Fruit fly (Drosophila melanogaster): ENCODE data around the gene CG42327.
A peak's percentile ranks its signal among the peaks of the same experiment; 100 is the strongest.

The CG42327 gene

dm6 chr3R:11619709-11620409, 36.1 kb upstream of the CG42327 start, which contains the start of the genes Jupiter and CG14710 (continued):
- TF ChIP-seq Ets96B (tag; optimal IDR thresholded peaks at IDR 0.05) (peak; percentile 19), topi (GFP tag; optimal IDR thresholded peaks at IDR 0.05) (peak; percentile 36), CG8632 (GFP tag; optimal IDR thresholded peaks at IDR 0.05) (no peak), CG11902 (GFP tag; optimal IDR thresholded peaks at IDR 0.05) (peak; percentile 22), Eip93F (GFP tag; optimal IDR thresholded peaks at IDR 0.05) (no peak), Lpt (GFP tag; optimal IDR thresholded peaks at IDR 0.05) (no peak), CG16779 (tag; optimal IDR thresholded peaks at IDR 0.05) (no peak), salr (GFP tag; optimal IDR thresholded peaks at IDR 0.05) (peak in 1 of 2 experiments; percentile 16), CG8319 (GFP tag; optimal IDR thresholded peaks at IDR 0.05) (no peak), CG31627 (GFP tag; optimal IDR thresholded peaks at IDR 0.05) (peak; percentile 78), esn (GFP tag; optimal IDR thresholded peaks at IDR 0.05) (peak; percentile 56), CG8119 (GFP tag; IDR thresholded peaks at IDR 0.05) (peak; percentile 37; the same call in 1 of the 3 replicates), Gug (GFP tag; IDR thresholded peaks at IDR 0.05) (peak; percentile 50; the same call in 1 of the 2 replicates)

DNA sequence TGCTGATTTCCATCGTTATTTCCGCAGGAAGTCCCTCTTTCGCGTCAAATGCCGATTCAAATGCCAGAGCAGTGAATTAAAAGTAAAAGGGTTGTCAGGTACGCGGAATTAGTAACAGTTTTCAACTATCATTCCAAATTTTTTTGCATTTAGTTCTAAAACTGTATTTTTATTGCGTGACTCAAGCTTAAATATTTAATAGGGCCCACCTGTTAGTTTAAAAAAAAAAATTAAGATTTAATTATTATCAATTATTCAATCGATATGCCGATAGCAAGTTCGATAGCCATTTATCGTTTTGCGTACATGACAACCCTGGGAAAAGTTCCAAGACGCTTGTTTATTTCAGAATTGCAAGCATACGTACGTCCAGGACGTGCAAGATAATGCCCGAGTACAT, 32.9 kb upstream of the CG42327 start, which contains the start of gene CG14711:
Gene CG14711 (plus strand): TSS at position 315 of the 400 bp plus-strand sequence.
- no peak for TF ChIP-seq Smox (GFP tag; optimal IDR thresholded peaks at IDR 0.05)
- TF ChIP-seq Hr39 (GFP tag; optimal IDR thresholded peaks at IDR 0.05) = no peak
- TF ChIP-seq pdm3 (GFP tag; optimal IDR thresholded peaks at IDR 0.05) = no peak
- TF ChIP-seq CG6792 (GFP tag; optimal IDR thresholded peaks at IDR 0.05) = peak; percentile 76
- no peak for TF ChIP-seq CG4318 (GFP tag; optimal IDR thresholded peaks at IDR 0.05)
- TF ChIP-seq salr (GFP tag; optimal IDR thresholded peaks at IDR 0.05) = no peak
- TF ChIP-seq Sox102F (GFP tag; optimal IDR thresholded peaks at IDR 0.05) = no peak
- TF ChIP-seq Met (GFP tag; optimal IDR thresholded peaks at IDR 0.05) = no peak
- TF ChIP-seq Lpt (GFP tag; optimal IDR thresholded peaks at IDR 0.05) = peak; percentile 50
- TF ChIP-seq CG6276 (GFP tag; optimal IDR thresholded peaks at IDR 0.05) = no peak
- TF ChIP-seq dac (GFP tag; optimal IDR thresholded peaks at IDR 0.05) = no peak
- TF ChIP-seq CG8319 (GFP tag; optimal IDR thresholded peaks at IDR 0.05) = no peak
- peak; percentile 87 for TF ChIP-seq esn (GFP tag; optimal IDR thresholded peaks at IDR 0.05)
- peak; percentile 86 for TF ChIP-seq acj6 (GFP tag; optimal IDR thresholded peaks at IDR 0.05)
- no peak for TF ChIP-seq Hr4 (GFP tag; optimal IDR thresholded peaks at IDR 0.05)
- no peak for TF ChIP-seq fkh (GFP tag; optimal IDR thresholded peaks at IDR 0.05)
- TF ChIP-seq CG3032 (tag; optimal IDR thresholded peaks at IDR 0.05) = peak; percentile 82
- peak; percentile 80 for TF ChIP-seq CG31627 (GFP tag; optimal IDR thresholded peaks at IDR 0.05)
- TF ChIP-seq vri (GFP tag; optimal IDR thresholded peaks at IDR 0.05) = no peak
- peak; percentile 78 for TF ChIP-seq CG34406 (GFP tag; optimal IDR thresholded peaks at IDR 0.05)
- TF ChIP-seq spab (GFP tag; optimal IDR thresholded peaks at IDR 0.05) = no peak
- TF ChIP-seq OdsH (GFP tag; optimal IDR thresholded peaks at IDR 0.05) = no peak
- peak; percentile 92 for TF ChIP-seq Eip78C (GFP tag)
- peak; percentile 82 for TF ChIP-seq lz (GFP tag; optimal IDR thresholded peaks at IDR 0.05)
- no peak for TF ChIP-seq Hr38 (GFP tag; optimal IDR thresholded peaks at IDR 0.05)
- peak; percentile 64 for TF ChIP-seq Sox15 (GFP tag; optimal IDR thresholded peaks at IDR 0.05)
- no peak for TF ChIP-seq CG1621 (tag; optimal IDR thresholded peaks at IDR 0.05)
- no peak for TF ChIP-seq CG32006 (GFP tag; optimal IDR thresholded peaks at IDR 0.05)
- TF ChIP-seq CG10631 (GFP tag; optimal IDR thresholded peaks at IDR 0.05) = no peak
- peak; percentile 32 for TF ChIP-seq fd59A (GFP tag; optimal IDR thresholded peaks at IDR 0.05)
- no peak for TF ChIP-seq CG9139 (GFP tag; optimal IDR thresholded peaks at IDR 0.05)
- TF ChIP-seq Eip93F (GFP tag; optimal IDR thresholded peaks at IDR 0.05) = peak; percentile 51
- peak; percentile 80 for TF ChIP-seq Ets96B (tag; optimal IDR thresholded peaks at IDR 0.05)
- TF ChIP-seq CG11762 (GFP tag; optimal IDR thresholded peaks at IDR 0.05; ENCODE audit: insufficient read depth) = peak; percentile 65
- no peak for TF ChIP-seq net (GFP tag; optimal IDR thresholded peaks at IDR 0.05)
- TF ChIP-seq eg (GFP tag; IDR thresholded peaks at IDR 0.05) = peak; percentile 83; the same call in 2 of the 3 replicates
- 0 out of 2 replicates have a peak, but pooled peaks have one; percentile 50 for TF ChIP-seq CG11294 (GFP tag; IDR thresholded peaks at IDR 0.05)
- TF ChIP-seq achi (GFP tag; optimal IDR thresholded peaks at IDR 0.05) = peak; percentile 82
- TF ChIP-seq Blimp-1 (GFP tag; optimal IDR thresholded peaks at IDR 0.05) = peak; percentile 10
- no peak for TF ChIP-seq CG3919 (GFP tag; optimal IDR thresholded peaks at IDR 0.05)
- TF ChIP-seq CG16779 (tag; optimal IDR thresholded peaks at IDR 0.05) = no peak
- TF ChIP-seq Sox14 (GFP tag; optimal IDR thresholded peaks at IDR 0.05) = peak; percentile 76
- no peak for TF ChIP-seq dsx (GFP tag; optimal IDR thresholded peaks at IDR 0.05; ENCODE audit: poor library complexity, severe bottlenecking)
